Worm (Caenorhabditis elegans): ENCODE measurements around the gene lig-4.

Gene lig-4

DNA sequence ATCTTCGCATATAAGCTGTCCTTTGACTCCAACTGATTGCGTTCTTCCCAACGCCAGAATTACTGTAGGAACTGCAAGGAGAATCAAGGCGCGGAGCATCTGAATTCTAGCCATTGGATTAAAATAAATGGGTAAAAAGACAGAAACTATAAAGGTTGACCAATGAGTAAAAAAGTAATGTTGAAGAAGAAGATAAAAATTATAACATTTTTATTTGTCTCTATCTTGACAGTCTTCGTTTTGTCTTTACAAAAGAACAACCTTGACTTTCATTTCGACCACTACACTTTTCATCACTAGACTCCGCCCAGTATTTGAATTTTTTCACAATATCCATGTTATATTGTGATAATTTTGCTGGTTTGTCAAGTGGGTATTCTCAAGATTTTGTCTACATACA, 44.0 kb downstream of the lig-4 start, which contains the start of gene ttr-8:
Gene ttr-8, minus strand, starts transcription at position 101 of the 400 bp plus-strand sequence.
- TF ChIP-seq egl-18 (GFP tag; IDR thresholded peaks at IDR 0.05) (no peak), F23B12.7 (tag; optimal IDR thresholded peaks at IDR 0.05; ENCODE audit: insufficient read depth) (no peak), madf-8 (GFP tag; conservative IDR thresholded peaks at IDR 0.05) (no peak), mcd-1 (GFP tag; IDR thresholded peaks at IDR 0.05) (no peak), F39B2.1 (GFP tag; IDR thresholded peaks at IDR 0.05) (no peak), F55B11.4 (tag; optimal IDR thresholded peaks at IDR 0.05; ENCODE audit: borderline replicate concordance, insufficient read depth) (no peak), nfyb-1 (GFP tag; IDR thresholded peaks at IDR 0.05) (no peak), let-526 (GFP tag; IDR thresholded peaks at IDR 0.05) (no peak), K12H6.12 (tag; optimal IDR thresholded peaks at IDR 0.05) (no peak), tlf-1 (GFP tag; optimal IDR thresholded peaks at IDR 0.05) (no peak), dox-1 (GFP tag; IDR thresholded peaks at IDR 0.05) (no peak), unc-62 (GFP tag; optimal IDR thresholded peaks at IDR 0.05) (no peak), zfh-2 (GFP tag; conservative IDR thresholded peaks at IDR 0.05) (no peak), Y79H2A.3 (GFP tag; conservative IDR thresholded peaks at IDR 0.05) (no peak), ztf-22 (GFP tag; optimal IDR thresholded peaks at IDR 0.05) (no peak), ceh-100 (GFP tag; IDR thresholded peaks at IDR 0.05) (no peak), lir-1 (GFP tag; conservative IDR thresholded peaks at IDR 0.05) (no peak)

DNA sequence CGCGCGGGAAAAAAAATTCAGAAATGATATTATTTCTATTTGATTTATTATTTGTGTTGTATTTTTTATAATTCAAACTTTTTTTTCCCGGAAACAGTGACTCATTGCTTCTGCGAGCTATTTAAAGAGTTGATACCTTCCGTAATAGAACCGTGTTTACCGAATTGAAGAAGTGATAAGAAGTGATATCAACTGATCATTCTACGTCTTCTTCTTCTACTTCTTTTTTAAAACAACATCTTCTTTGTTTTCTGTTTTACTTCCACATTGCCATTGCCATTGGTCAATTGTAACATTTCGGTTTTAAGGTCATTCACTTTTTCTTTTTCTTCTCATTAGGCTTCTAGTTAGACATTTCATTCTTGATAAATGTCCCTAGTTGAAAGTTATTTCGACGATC, 44.8 kb downstream of the lig-4 start, which contains the start of gene ttr-32:
Gene ttr-32, plus strand, starts transcription at position 314 of the 400 bp plus-strand sequence.
- TF ChIP-seq somi-1 (GFP tag; optimal IDR thresholded peaks at IDR 0.05) (no peak), ets-4 (GFP tag; optimal IDR thresholded peaks at IDR 0.05) (no peak), akir-1 (GFP tag; optimal IDR thresholded peaks at IDR 0.05) (no peak), madf-6 (GFP tag; IDR thresholded peaks at IDR 0.05) (no peak), lsl-1 (GFP tag; optimal IDR thresholded peaks at IDR 0.05) (no peak), Y53G8AR.9 (GFP tag; conservative IDR thresholded peaks at IDR 0.05) (no peak), ama-1 (optimal IDR thresholded peaks at IDR 0.05) (no peak), ama-1 (GFP tag; optimal IDR thresholded peaks at IDR 0.05) (no peak), attf-6 (GFP tag; IDR thresholded peaks at IDR 0.05) (no peak), madf-3 (GFP tag; IDR thresholded peaks at IDR 0.05) (no peak), ceh-40 (GFP tag; IDR thresholded peaks at IDR 0.05) (no peak), K11D2.4 (GFP tag; IDR thresholded peaks at IDR 0.05) (no peak), B0261.1 (tag; optimal IDR thresholded peaks at IDR 0.05) (no peak), F10E7.11 (tag; optimal IDR thresholded peaks at IDR 0.05) (no peak), T26A5.8 (tag; optimal IDR thresholded peaks at IDR 0.05) (no peak), mcd-1 (GFP tag; IDR thresholded peaks at IDR 0.05) (no peak)

DNA sequence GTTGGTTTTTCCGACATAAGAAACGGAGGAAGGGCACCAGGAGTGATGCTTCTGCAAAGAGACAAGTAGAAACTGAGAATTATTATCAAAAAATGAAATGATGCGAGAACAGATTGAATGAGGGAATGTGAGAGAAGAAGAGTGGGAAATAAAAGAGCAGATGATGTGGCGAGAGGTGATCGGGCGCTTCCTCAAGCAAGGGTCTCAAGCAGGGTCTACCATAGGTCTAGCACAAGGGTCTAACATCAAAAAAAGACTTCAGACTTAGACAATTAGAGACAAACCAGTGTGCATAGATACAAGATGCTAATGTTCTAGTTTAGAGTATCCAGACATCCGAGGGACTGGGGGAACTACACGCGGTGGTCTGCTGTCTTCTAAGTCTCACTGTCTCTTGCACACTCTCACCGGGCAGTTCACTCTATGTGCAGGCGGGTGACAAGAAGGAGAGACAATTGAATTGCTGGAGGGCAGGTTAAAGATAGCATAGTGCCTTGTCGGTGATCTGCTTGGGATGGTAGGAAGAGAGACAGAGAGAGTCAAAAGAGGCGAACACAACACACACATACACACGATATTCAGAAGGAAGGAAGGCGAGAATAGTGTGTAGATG, 48.9 kb downstream of the lig-4 start, which contains the start of gene R13A5.7:
Gene R13A5.7, minus strand, starts transcription at position 51 of the 613 bp plus-strand sequence.
- TF ChIP-seq ets-4 (GFP tag; optimal IDR thresholded peaks at IDR 0.05) (peak; percentile 12), him-1 (tag; optimal IDR thresholded peaks at IDR 0.05) (no peak), hrde-1 (tag; optimal IDR thresholded peaks at IDR 0.05; ENCODE audit: borderline replicate concordance) (no peak), madf-6 (GFP tag; IDR thresholded peaks at IDR 0.05) (0 out of 2 replicates have a peak, but pooled peaks have one; percentile 26), F33H1.4 (GFP tag; IDR thresholded peaks at IDR 0.05) (no peak), snpc-4 (GFP tag; optimal IDR thresholded peaks at IDR 0.05) (no peak), snpc-4 (tag; optimal IDR thresholded peaks at IDR 0.05) (peak in 3 of 4 experiments; percentile 6 to 68 (median 59)), ztf-22 (GFP tag; optimal IDR thresholded peaks at IDR 0.05) (no peak), lin-26 (GFP tag; IDR thresholded peaks at IDR 0.05) (no peak), ccch-3 (GFP tag; optimal IDR thresholded peaks at IDR 0.05) (no peak), lin-40 (tag; optimal IDR thresholded peaks at IDR 0.05) (peak; percentile 69), F22D6.2 (tag; optimal IDR thresholded peaks at IDR 0.05) (no peak), mel-28 (tag; optimal IDR thresholded peaks at IDR 0.05; ENCODE audit: borderline replicate concordance) (no peak), ztf-26 (tag; optimal IDR thresholded peaks at IDR 0.05) (no peak), sdz-38 (tag; optimal IDR thresholded peaks at IDR 0.05) (no peak), K12H6.12 (tag; optimal IDR thresholded peaks at IDR 0.05) (peak; percentile 64), madf-10 (tag; optimal IDR thresholded peaks at IDR 0.05) (no peak), F37B4.10 (GFP tag; IDR thresholded peaks at IDR 0.05) (no peak), attf-5 (GFP tag; optimal IDR thresholded peaks at IDR 0.05) (peak; percentile 85), nfyb-1 (GFP tag; IDR thresholded peaks at IDR 0.05) (peak; percentile 84)
